Worm (Caenorhabditis elegans): ENCODE results near the gene C46A5.1.

C46A5.1 gene

ce11 chrIV:7763748-7764147, at the start of gene C46A5.1, which contains the start of gene C46A5.6:
TSS of gene C46A5.1 (plus strand) at chrIV:7763931.
TSS of gene C46A5.6 (minus strand) at chrIV:7763848.
- no peak for TF ChIP-seq hmbx-1 (tag; optimal IDR thresholded peaks at IDR 0.05)
- no peak for TF ChIP-seq scrt-1 (GFP tag; IDR thresholded peaks at IDR 0.05)
- no peak for TF ChIP-seq ceh-13 (GFP tag; optimal IDR thresholded peaks at IDR 0.05)
- TF ChIP-seq ama-1 (optimal IDR thresholded peaks at IDR 0.05): no peak
- no peak for TF ChIP-seq flt-1 (GFP tag; IDR thresholded peaks at IDR 0.05)
- no peak for TF ChIP-seq tra-4 (tag; optimal IDR thresholded peaks at IDR 0.05)
- TF ChIP-seq B0310.2 (tag; optimal IDR thresholded peaks at IDR 0.05): no peak
- TF ChIP-seq ceh-36 (tag; optimal IDR thresholded peaks at IDR 0.05): no peak
- no peak for TF ChIP-seq hnd-1 (tag; optimal IDR thresholded peaks at IDR 0.05)
- TF ChIP-seq tbx-37 (GFP tag; conservative IDR thresholded peaks at IDR 0.05): no peak
- TF ChIP-seq sea-1 (GFP tag; conservative IDR thresholded peaks at IDR 0.05): no peak

- TF ChIP-seq ceh-36 (tag; optimal IDR thresholded peaks at IDR 0.05) (no peak), hmbx-1 (tag; optimal IDR thresholded peaks at IDR 0.05) (no peak), B0310.2 (tag; optimal IDR thresholded peaks at IDR 0.05) (no peak), hmg-4 (GFP tag; optimal IDR thresholded peaks at IDR 0.05) (no peak), sea-1 (GFP tag; conservative IDR thresholded peaks at IDR 0.05) (no peak), ets-7 (tag; optimal IDR thresholded peaks at IDR 0.05) (no peak), ceh-13 (GFP tag; optimal IDR thresholded peaks at IDR 0.05) (no peak), flt-1 (GFP tag; IDR thresholded peaks at IDR 0.05) (no peak), ama-1 (optimal IDR thresholded peaks at IDR 0.05) (no peak)
Observed at ce11 chrIV:7717916-7718315, 45.8 kb upstream of the C46A5.1 start, which contains the start of gene F33D4.6. TSS of gene F33D4.6 (minus strand) at chrIV:7718016.

ce11 chrIV:7722806-7723205, 40.9 kb upstream of the C46A5.1 start, which contains the start of gene C50F7.6:
TSS of gene C50F7.6 (minus strand) at chrIV:7723199.
- TF ChIP-seq hmg-4 (GFP tag; optimal IDR thresholded peaks at IDR 0.05) (no peak), B0310.2 (tag; optimal IDR thresholded peaks at IDR 0.05) (no peak), tbx-37 (GFP tag; conservative IDR thresholded peaks at IDR 0.05) (no peak), sea-1 (GFP tag; conservative IDR thresholded peaks at IDR 0.05) (no peak)

- no peak for TF ChIP-seq ceh-13 (GFP tag; optimal IDR thresholded peaks at IDR 0.05)
- no peak for TF ChIP-seq aly-1 (tag; optimal IDR thresholded peaks at IDR 0.05)
- TF ChIP-seq ets-7 (tag; optimal IDR thresholded peaks at IDR 0.05): no peak
- TF ChIP-seq B0310.2 (tag; optimal IDR thresholded peaks at IDR 0.05): no peak
- TF ChIP-seq tbx-11 (GFP tag; IDR thresholded peaks at IDR 0.05): no peak
- no peak for TF ChIP-seq tra-4 (tag; optimal IDR thresholded peaks at IDR 0.05)
- TF ChIP-seq flt-1 (GFP tag; IDR thresholded peaks at IDR 0.05): no peak
- TF ChIP-seq ama-1 (optimal IDR thresholded peaks at IDR 0.05): no peak
- no peak for TF ChIP-seq hnd-1 (tag; optimal IDR thresholded peaks at IDR 0.05)
- TF ChIP-seq pes-1 (GFP tag; IDR thresholded peaks at IDR 0.05): no peak
- no peak for TF ChIP-seq tbx-37 (GFP tag; conservative IDR thresholded peaks at IDR 0.05)
- TF ChIP-seq scrt-1 (GFP tag; IDR thresholded peaks at IDR 0.05): no peak
- no peak for TF ChIP-seq hmg-4 (GFP tag; optimal IDR thresholded peaks at IDR 0.05)
- no peak for TF ChIP-seq ceh-36 (tag; optimal IDR thresholded peaks at IDR 0.05)
Observed at ce11 chrIV:7723555-7723954, 40.2 kb upstream of the C46A5.1 start.

ce11 chrIV:7724912-7725311, 38.8 kb upstream of the C46A5.1 start:
- no peak for TF ChIP-seq hnd-1 (tag; optimal IDR thresholded peaks at IDR 0.05)
- no peak for TF ChIP-seq tbx-11 (GFP tag; IDR thresholded peaks at IDR 0.05)
- TF ChIP-seq flt-1 (GFP tag; IDR thresholded peaks at IDR 0.05): no peak
- no peak for TF ChIP-seq tra-4 (tag; optimal IDR thresholded peaks at IDR 0.05)
- TF ChIP-seq aly-1 (tag; optimal IDR thresholded peaks at IDR 0.05): no peak
- no peak for TF ChIP-seq ceh-36 (tag; optimal IDR thresholded peaks at IDR 0.05)
- TF ChIP-seq F13C5.2 (tag; optimal IDR thresholded peaks at IDR 0.05): no peak
- TF ChIP-seq ceh-13 (GFP tag; optimal IDR thresholded peaks at IDR 0.05): no peak
- TF ChIP-seq B0310.2 (tag; optimal IDR thresholded peaks at IDR 0.05): no peak
- no peak for TF ChIP-seq ets-7 (tag; optimal IDR thresholded peaks at IDR 0.05)
- no peak for TF ChIP-seq tbx-37 (GFP tag; conservative IDR thresholded peaks at IDR 0.05)
- TF ChIP-seq scrt-1 (GFP tag; IDR thresholded peaks at IDR 0.05): no peak

ce11 chrIV:7726325-7726724, 37.4 kb upstream of the C46A5.1 start, which contains the start of gene C50F7.5:
TSS of gene C50F7.5 (plus strand) at chrIV:7726719.
- TF ChIP-seq F13C5.2 (tag; optimal IDR thresholded peaks at IDR 0.05) (no peak), scrt-1 (GFP tag; IDR thresholded peaks at IDR 0.05) (no peak), hmbx-1 (tag; optimal IDR thresholded peaks at IDR 0.05) (no peak)

ce11 chrIV:7727258-7727657, 36.5 kb upstream of the C46A5.1 start:
- TF ChIP-seq ceh-36 (tag; optimal IDR thresholded peaks at IDR 0.05) (no peak), pes-1 (GFP tag; IDR thresholded peaks at IDR 0.05) (no peak), sea-1 (GFP tag; conservative IDR thresholded peaks at IDR 0.05) (no peak), B0310.2 (tag; optimal IDR thresholded peaks at IDR 0.05) (no peak), hmg-4 (GFP tag; optimal IDR thresholded peaks at IDR 0.05) (no peak), hnd-1 (tag; optimal IDR thresholded peaks at IDR 0.05) (no peak), tbx-11 (GFP tag; IDR thresholded peaks at IDR 0.05) (no peak), flt-1 (GFP tag; IDR thresholded peaks at IDR 0.05) (no peak), ama-1 (optimal IDR thresholded peaks at IDR 0.05) (no peak), ceh-13 (GFP tag; optimal IDR thresholded peaks at IDR 0.05) (no peak), hmbx-1 (tag; optimal IDR thresholded peaks at IDR 0.05) (no peak), F13C5.2 (tag; optimal IDR thresholded peaks at IDR 0.05) (no peak), aly-1 (tag; optimal IDR thresholded peaks at IDR 0.05) (no peak), ets-7 (tag; optimal IDR thresholded peaks at IDR 0.05) (no peak), scrt-1 (GFP tag; IDR thresholded peaks at IDR 0.05) (no peak), tbx-37 (GFP tag; conservative IDR thresholded peaks at IDR 0.05) (no peak), tra-4 (tag; optimal IDR thresholded peaks at IDR 0.05) (no peak)

- TF ChIP-seq ceh-13 (GFP tag; optimal IDR thresholded peaks at IDR 0.05): no peak
- no peak for TF ChIP-seq hmg-4 (GFP tag; optimal IDR thresholded peaks at IDR 0.05)
- no peak for TF ChIP-seq tra-4 (tag; optimal IDR thresholded peaks at IDR 0.05)
- TF ChIP-seq tbx-11 (GFP tag; IDR thresholded peaks at IDR 0.05): no peak
- TF ChIP-seq hmbx-1 (tag; optimal IDR thresholded peaks at IDR 0.05): no peak
- TF ChIP-seq aly-1 (tag; optimal IDR thresholded peaks at IDR 0.05): no peak
- no peak for TF ChIP-seq flt-1 (GFP tag; IDR thresholded peaks at IDR 0.05)
- no peak for TF ChIP-seq ets-7 (tag; optimal IDR thresholded peaks at IDR 0.05)
- TF ChIP-seq B0310.2 (tag; optimal IDR thresholded peaks at IDR 0.05): no peak
- TF ChIP-seq hnd-1 (tag; optimal IDR thresholded peaks at IDR 0.05): no peak
- no peak for TF ChIP-seq sea-1 (GFP tag; conservative IDR thresholded peaks at IDR 0.05)
- no peak for TF ChIP-seq scrt-1 (GFP tag; IDR thresholded peaks at IDR 0.05)
- no peak for TF ChIP-seq F13C5.2 (tag; optimal IDR thresholded peaks at IDR 0.05)
- no peak for TF ChIP-seq ceh-36 (tag; optimal IDR thresholded peaks at IDR 0.05)
- TF ChIP-seq tbx-37 (GFP tag; conservative IDR thresholded peaks at IDR 0.05): no peak
- no peak for TF ChIP-seq ama-1 (optimal IDR thresholded peaks at IDR 0.05)
Observed at ce11 chrIV:7728402-7728963, 35.2 kb upstream of the C46A5.1 start, which contains the start of gene sucg-1. TSS of gene sucg-1 (plus strand) at chrIV:7728913.

Data from whole organism, early embryonic.